Worm (Caenorhabditis elegans) whole organism, L4 larva: ENCODE measurements around the gene srxa-15.

Source experiments
- F49E8.2 ChIP-seq: sonication (generic microtip); optimal IDR thresholded peaks from 2 replicates; lab custom pipeline; 2016; ENCODE audit warnings: missing compliant biosample characterization, mild to moderate bottlenecking, missing genetic modification characterization, borderline replicate concordance
- R02D3.7 ChIP-seq: fragments of 150-350 bp; sonication (generic microtip); optimal IDR thresholded peaks from 3 replicates; lab custom pipeline; 2014; ENCODE audit warnings: missing biosample characterization, missing genetic modification characterization
- Y105C5A.15 ChIP-seq: fragments of 200-800 bp; sonication (Bioruptor generic); IDR thresholded peaks from 2 replicates; pipeline ENCODE4 v1.3.6; 2022; ENCODE audit warnings: missing genetic modification characterization, missing compliant biosample characterization
- Y5F2A.4 ChIP-seq: fragments of 200-800 bp; sonication (Bioruptor generic); optimal IDR thresholded peaks from 2 replicates; lab custom pipeline; 2018; ENCODE audit warnings: mild to moderate bottlenecking, missing genetic modification characterization, missing compliant biosample characterization
- Y75B8A.6 ChIP-seq: fragments of 200-800 bp; sonication (Bioruptor generic); IDR thresholded peaks from 2 replicates; pipeline ENCODE4 v1.3.6; 2022; ENCODE audit warnings: missing genetic modification reagents, missing genetic modification characterization, missing compliant biosample characterization
- ZK337.2 ChIP-seq: fragments of 200-800 bp; sonication (Bioruptor generic); IDR thresholded peaks from 2 replicates; pipeline ENCODE4 v1.3.6; 2022; ENCODE audit warnings: missing genetic modification reagents, missing genetic modification characterization, missing compliant biosample characterization
- ZK546.5 ChIP-seq, 2 experiments: sonication (generic microtip); optimal IDR thresholded peaks; 2 replicates each; lab custom pipeline; 2017; ENCODE audit warnings: missing biosample characterization in 2 of 2, missing genetic modification characterization in 2 of 2
- aly-2 ChIP-seq: sonication (generic microtip); optimal IDR thresholded peaks from 2 replicates; lab custom pipeline; 2018; ENCODE audit warnings: missing biosample characterization, missing genetic modification characterization
- ceh-28 ChIP-seq: fragments of 150-350 bp; optimal IDR thresholded peaks from 2 replicates; lab custom pipeline; 2014; ENCODE audit warnings: missing biosample characterization, missing genetic modification reagents, missing genetic modification characterization
- cey-2 ChIP-seq: sonication (generic microtip); optimal IDR thresholded peaks from 3 replicates; lab custom pipeline; 2017; ENCODE audit warnings: missing genetic modification characterization, mild to moderate bottlenecking, missing compliant biosample characterization, antibody characterized with exemption, borderline replicate concordance; ENCODE audit not compliant: insufficient read depth
- daf-19 ChIP-seq: fragments of 200-800 bp; sonication (Bioruptor generic); conservative IDR thresholded peaks from 2 replicates; pipeline ENCODE4 v1.3.6; 2022; ENCODE audit warnings: missing genetic modification characterization, missing compliant biosample characterization
- daf-8 ChIP-seq: fragments of 200-800 bp; sonication (Bioruptor generic); IDR thresholded peaks from 2 replicates; pipeline ENCODE4 v1.3.6; 2022; ENCODE audit warnings: missing genetic modification characterization, missing compliant biosample characterization
- dmd-6 ChIP-seq: fragments of 200-800 bp; sonication (Bioruptor generic); IDR thresholded peaks from 2 replicates; pipeline ENCODE4 v1.3.6; 2022; ENCODE audit warnings: missing genetic modification reagents, missing genetic modification characterization, missing compliant biosample characterization
- dpl-1 ChIP-seq: fragments of 150-350 bp; optimal IDR thresholded peaks from 2 replicates; lab custom pipeline; 2014; ENCODE audit warnings: missing biosample characterization, missing genetic modification reagents, missing genetic modification characterization
- duxl-1 ChIP-seq: sonication (generic microtip); optimal IDR thresholded peaks from 2 replicates; lab custom pipeline; 2016; ENCODE audit warnings: mild to moderate bottlenecking, missing genetic modification characterization, moderate library complexity, missing compliant biosample characterization; ENCODE audit not compliant: poor library complexity
- dve-1 ChIP-seq: sonication (generic microtip); optimal IDR thresholded peaks from 2 replicates; lab custom pipeline; 2017; ENCODE audit warnings: antibody characterized with exemption, mild to moderate bottlenecking, missing genetic modification characterization, missing compliant biosample characterization; ENCODE audit not compliant: insufficient read depth
- egl-27 ChIP-seq: sonication (generic microtip); optimal IDR thresholded peaks from 3 replicates; lab custom pipeline; 2017; ENCODE audit warnings: missing biosample characterization, missing genetic modification reagents, missing genetic modification characterization
- egl-43 ChIP-seq: fragments of 200-800 bp; sonication (Bioruptor generic); IDR thresholded peaks from 2 replicates; pipeline ENCODE4 v1.3.6; 2022; ENCODE audit warnings: missing genetic modification reagents, missing genetic modification characterization, missing compliant biosample characterization
- fkh-10 ChIP-seq: fragments of 150-350 bp; optimal IDR thresholded peaks from 2 replicates; lab custom pipeline; 2014; ENCODE audit warnings: missing biosample characterization, missing genetic modification reagents, missing genetic modification characterization
- gei-8 ChIP-seq: fragments of 200-800 bp; sonication (Bioruptor generic); optimal IDR thresholded peaks from 2 replicates; lab custom pipeline; 2018; ENCODE audit warnings: mild to moderate bottlenecking, missing genetic modification characterization, missing compliant biosample characterization
- jun-1 ChIP-seq: fragments of 150-350 bp; optimal IDR thresholded peaks from 2 replicates; lab custom pipeline; 2014; ENCODE audit warnings: missing biosample characterization, missing genetic modification reagents, missing genetic modification characterization
- lin-1 ChIP-seq: fragments of 200-800 bp; sonication (Bioruptor generic); IDR thresholded peaks from 2 replicates; pipeline ENCODE4 v1.3.6; 2022; ENCODE audit warnings: missing genetic modification reagents, missing genetic modification characterization, missing compliant biosample characterization
- lin-38 ChIP-seq: fragments of 200-800 bp; sonication (Bioruptor generic); IDR thresholded peaks from 2 replicates; pipeline ENCODE4 v1.3.6; 2022; ENCODE audit warnings: missing genetic modification reagents, missing genetic modification characterization, missing compliant biosample characterization
- madf-5 ChIP-seq, 2 experiments: fragments of 200-800 bp; sonication (Bioruptor generic); IDR thresholded peaks; 2 replicates each; pipeline ENCODE4 v1.3.6; 2022; ENCODE audit warnings: missing compliant biosample characterization in 2 of 2, missing genetic modification characterization in 2 of 2
- madf-9 ChIP-seq: fragments of 200-800 bp; sonication (Bioruptor generic); conservative IDR thresholded peaks from 2 replicates; pipeline ENCODE4 v1.3.6; 2022; ENCODE audit warnings: missing genetic modification reagents, missing genetic modification characterization, missing compliant biosample characterization
- mep-1 ChIP-seq: fragments of 150-350 bp; sonication (generic microtip); optimal IDR thresholded peaks from 3 replicates; lab custom pipeline; 2014; ENCODE audit warnings: missing biosample characterization, missing genetic modification characterization
- mes-2 ChIP-seq: sonication (generic microtip); optimal IDR thresholded peaks from 2 replicates; lab custom pipeline; 2016; ENCODE audit warnings: missing genotype, mild to moderate bottlenecking, missing genetic modification characterization, missing compliant biosample characterization; ENCODE audit not compliant: poor library complexity, severe bottlenecking
- nhr-10 ChIP-seq: fragments of 150-350 bp; optimal IDR thresholded peaks from 2 replicates; lab custom pipeline; 2014; ENCODE audit warnings: missing biosample characterization, missing genetic modification characterization
- nhr-102 ChIP-seq: sonication (generic microtip); optimal IDR thresholded peaks from 2 replicates; lab custom pipeline; 2016; ENCODE audit warnings: mild to moderate bottlenecking, missing genetic modification characterization, moderate library complexity, missing compliant biosample characterization
- nhr-25 ChIP-seq: sonication (generic microtip); optimal IDR thresholded peaks from 2 replicates; lab custom pipeline; 2017; ENCODE audit warnings: missing genetic modification characterization, mild to moderate bottlenecking, missing compliant biosample characterization, antibody characterized with exemption, moderate library complexity, borderline replicate concordance; ENCODE audit not compliant: insufficient read depth
- nhr-41 ChIP-seq: fragments of 200-800 bp; sonication (Bioruptor generic); IDR thresholded peaks from 2 replicates; pipeline ENCODE4 v1.3.6; 2022; ENCODE audit warnings: missing genetic modification reagents, missing genetic modification characterization, missing compliant biosample characterization
- nhr-48 ChIP-seq: sonication (generic microtip); optimal IDR thresholded peaks from 2 replicates; lab custom pipeline; 2016; ENCODE audit warnings: mild to moderate bottlenecking, missing genetic modification characterization, missing compliant biosample characterization
- nhr-77 ChIP-seq: fragments of 150-350 bp; optimal IDR thresholded peaks from 2 replicates; lab custom pipeline; 2014; ENCODE audit warnings: missing biosample characterization, missing genetic modification characterization
- set-16 ChIP-seq: fragments of 200-800 bp; sonication (Bioruptor generic); IDR thresholded peaks from 2 replicates; pipeline ENCODE4 v1.3.6; 2022; ENCODE audit warnings: missing genetic modification reagents, missing genetic modification characterization, missing compliant biosample characterization
- zfp-2 ChIP-seq: sonication (generic microtip); optimal IDR thresholded peaks from 2 replicates; lab custom pipeline; 2016; ENCODE audit warnings: mild to moderate bottlenecking, missing genetic modification characterization, missing compliant biosample characterization
- zfp-3 ChIP-seq: fragments of 200-800 bp; sonication (Bioruptor generic); conservative IDR thresholded peaks from 2 replicates; pipeline ENCODE4 v1.3.6; 2022; ENCODE audit warnings: missing genetic modification reagents, missing genetic modification characterization, missing compliant biosample characterization
- zip-11 ChIP-seq: fragments of 200-800 bp; sonication (Bioruptor generic); IDR thresholded peaks from 2 replicates; pipeline ENCODE4 v1.3.6; 2022; ENCODE audit warnings: missing genetic modification characterization, missing compliant biosample characterization

srxa-15 gene

DNA sequence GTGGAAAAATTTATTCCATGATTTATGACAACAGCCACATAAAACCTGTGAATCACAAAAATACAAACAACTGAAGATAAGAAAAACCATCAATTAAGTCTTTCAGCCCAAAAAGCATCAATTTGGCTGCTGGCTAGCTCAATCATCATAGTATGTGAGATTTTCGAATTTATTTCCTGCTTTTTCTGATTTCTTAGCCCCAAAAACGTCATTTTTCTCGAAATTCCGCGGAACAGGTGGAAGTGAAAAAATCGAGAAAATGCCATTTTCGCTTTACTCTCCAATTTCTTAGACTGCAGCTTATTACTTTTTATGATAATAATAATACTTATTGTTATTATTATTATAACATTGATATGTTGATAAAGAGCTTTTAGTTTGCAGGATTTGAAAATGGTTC lies at the start of gene srxa-15:
Gene srxa-15, plus strand, starts transcription at position 301 of the 400 bp plus-strand sequence.
- TF ChIP-seq ZK546.5 (tag; optimal IDR thresholded peaks at IDR 0.05; lab: Kevin White, UChicago), result no peak
- no peak for TF ChIP-seq mes-2 (tag; lab: Kevin White, UChicago)
- TF ChIP-seq set-16 (GFP tag; lab: Robert Waterston, UW), result no peak
- no peak for TF ChIP-seq madf-9 (GFP tag; lab: Robert Waterston, UW)
- TF ChIP-seq duxl-1, result no peak
- TF ChIP-seq daf-8, result no peak
- TF ChIP-seq nhr-48 (tag; lab: Kevin White, UChicago), result no peak
- TF ChIP-seq nhr-10 (tag; lab: Kevin White, UChicago), result no peak

DNA sequence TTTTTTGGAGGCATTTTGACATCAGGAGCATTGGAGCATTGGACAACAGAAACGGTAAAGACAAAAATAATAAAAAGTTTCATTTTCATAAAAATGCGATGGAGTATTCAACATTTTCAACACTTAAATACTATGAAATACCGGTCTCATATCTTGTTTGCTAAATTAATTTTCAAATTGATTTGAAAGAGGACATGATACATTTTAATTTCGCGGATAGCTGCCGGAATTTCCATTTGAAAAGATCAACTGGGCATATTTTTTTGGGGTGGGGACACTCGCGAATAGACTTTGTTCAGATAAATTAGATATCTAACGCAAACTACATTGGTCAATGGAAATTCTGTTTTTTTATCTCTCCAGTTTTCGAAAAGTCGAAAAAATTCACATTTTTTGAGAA lies 47.2 kb upstream of the srxa-15 start, which contains the start of gene F26F2.10:
Gene F26F2.10, minus strand, starts transcription at position 101 of the 400 bp plus-strand sequence.
- no peak for TF ChIP-seq jun-1
- TF ChIP-seq Y5F2A.4 (GFP tag; lab: Kevin White, UChicago), result no peak
- no peak for TF ChIP-seq nhr-77 (tag; lab: Kevin White, UChicago)
- no peak for TF ChIP-seq mep-1 (tag; lab: Kevin White, UChicago)
- no peak for TF ChIP-seq fkh-10 (GFP tag; lab: Kevin White, UChicago)
- no peak for TF ChIP-seq ZK546.5 (tag; optimal IDR thresholded peaks at IDR 0.05; lab: Kevin White, UChicago)
- no peak for TF ChIP-seq ceh-28 (tag; lab: Kevin White, UChicago)
- no peak for TF ChIP-seq lin-38 (GFP tag; lab: Robert Waterston, UW)
- no peak for TF ChIP-seq F49E8.2 (tag; lab: Kevin White, UChicago)
- no peak for TF ChIP-seq madf-9 (GFP tag; lab: Robert Waterston, UW)
- no peak for TF ChIP-seq Y105C5A.15
- no peak for TF ChIP-seq nhr-10 (tag; lab: Kevin White, UChicago)
- TF ChIP-seq madf-5 (GFP tag; IDR thresholded peaks at IDR 0.05; lab: Robert Waterston, UW), result no peak
- TF ChIP-seq R02D3.7 (tag; lab: Kevin White, UChicago), result no peak
- TF ChIP-seq lin-1 (GFP tag; lab: Robert Waterston, UW), result no peak
- TF ChIP-seq dpl-1 (GFP tag; lab: Kevin White, UChicago), result no peak
- TF ChIP-seq daf-19, result no peak
- no peak for TF ChIP-seq daf-8
- TF ChIP-seq, all 104 proteins: peak for 0

DNA sequence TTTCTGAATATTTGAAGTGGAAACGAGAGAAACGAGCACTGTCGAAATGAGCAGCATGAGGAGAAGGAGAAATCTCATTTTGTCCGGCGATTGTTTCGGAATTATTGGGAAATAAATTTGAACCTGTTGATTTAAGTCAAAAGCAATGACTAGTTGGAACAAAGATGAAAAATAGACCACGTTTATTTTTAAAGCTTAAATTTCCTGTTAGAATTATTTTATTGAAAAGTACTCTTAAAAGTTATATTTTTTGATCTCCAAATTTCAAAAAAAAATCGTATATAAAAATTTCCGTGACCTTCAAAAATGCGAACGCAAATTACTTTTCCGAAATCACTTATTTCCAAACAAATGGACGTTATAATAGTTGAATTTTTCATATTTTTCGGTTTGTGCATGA lies 46.3 kb upstream of the srxa-15 start, which contains the start of gene F26F2.11:
Gene F26F2.11, minus strand, starts transcription at position 101 of the 400 bp plus-strand sequence.
- no peak for TF ChIP-seq egl-43 (GFP tag; lab: Robert Waterston, UW)
- no peak for TF ChIP-seq zip-11
- no peak for TF ChIP-seq cey-2

DNA sequence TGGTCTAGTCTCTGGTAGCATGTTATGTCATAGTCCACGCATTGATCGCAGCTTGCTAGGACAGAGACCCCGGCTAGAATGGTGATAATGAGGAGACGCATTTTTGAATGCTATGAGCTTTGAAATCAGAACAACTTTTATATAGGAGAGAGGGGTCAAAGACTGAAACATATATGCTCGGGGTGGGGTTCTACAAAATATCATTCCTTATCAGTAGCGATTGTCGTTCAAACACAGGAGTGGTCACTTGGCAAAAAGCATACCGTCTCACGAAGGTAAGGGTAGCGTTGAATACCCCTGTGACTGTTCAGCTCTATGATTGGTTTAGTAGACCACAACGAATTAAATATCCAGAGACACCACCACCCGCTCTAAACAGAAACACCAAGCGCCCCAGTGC lies 44.9 kb upstream of the srxa-15 start, which contains the start of gene F46B3.1:
Gene F46B3.1, minus strand, starts transcription at position 101 of the 400 bp plus-strand sequence.
- no peak for TF ChIP-seq ceh-28 (tag; lab: Kevin White, UChicago)
- no peak for TF ChIP-seq dmd-6 (GFP tag; lab: Robert Waterston, UW)
- no peak for TF ChIP-seq zfp-3
- TF ChIP-seq gei-8 (GFP tag; lab: Kevin White, UChicago), result no peak
- TF ChIP-seq zfp-2 (tag; lab: Kevin White, UChicago), result no peak
- no peak for TF ChIP-seq aly-2 (tag; lab: Kevin White, UChicago)
- TF ChIP-seq egl-27, result no peak
- no peak for TF ChIP-seq ZK546.5 (tag; optimal IDR thresholded peaks at IDR 0.05; lab: Kevin White, UChicago)
- no peak for TF ChIP-seq Y75B8A.6
- no peak for TF ChIP-seq nhr-25 (tag; lab: Kevin White, UChicago)
- TF ChIP-seq nhr-41, result no peak
- no peak for TF ChIP-seq nhr-102 (tag; lab: Kevin White, UChicago)
- TF ChIP-seq dve-1 (tag; lab: Kevin White, UChicago), result no peak
- no peak for TF ChIP-seq ZK337.2
- no peak for TF ChIP-seq madf-9 (GFP tag; lab: Robert Waterston, UW)
- TF ChIP-seq set-16 (GFP tag; lab: Robert Waterston, UW), result no peak
